Fruit fly (Drosophila melanogaster): ENCODE data around the gene CG8500.

DNA sequence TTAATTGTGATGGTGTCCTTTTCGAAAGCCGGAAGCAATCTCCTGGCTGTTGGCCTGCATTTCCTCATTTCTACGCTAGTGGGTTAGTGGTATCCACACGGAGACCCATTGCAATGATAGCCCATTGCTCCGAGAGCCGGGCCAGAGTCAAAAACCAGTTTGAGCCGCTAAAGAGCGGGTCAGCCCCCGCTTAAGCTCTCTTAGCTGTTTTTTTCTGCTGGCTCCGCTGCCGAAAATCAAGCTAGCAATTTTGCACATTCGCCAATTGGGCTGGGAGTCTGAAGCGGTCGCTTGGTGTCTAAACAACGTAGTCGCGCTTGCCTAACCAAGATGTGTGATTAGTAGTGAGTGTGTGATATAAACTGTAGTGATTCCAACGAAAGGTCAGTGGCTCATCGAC, 4.7 kb upstream of the CG8500 start, which contains the start of gene CG12947:
- TF ChIP-seq h (optimal IDR thresholded peaks at IDR 0.05) (no peak), Sin3A (optimal IDR thresholded peaks at IDR 0.05) (no peak), psq (optimal IDR thresholded peaks at IDR 0.05) (no peak), insv (optimal IDR thresholded peaks at IDR 0.05) (no peak), ttk (optimal IDR thresholded peaks at IDR 0.05) (no peak), Myc (optimal IDR thresholded peaks at IDR 0.05) (no peak)

All from Kc167 (cell line).